Fruit fly (Drosophila melanogaster) whole organism, embryonic: ENCODE data around the gene CG42841.
A peak's percentile ranks its signal among the peaks of the same experiment; 100 is the strongest.

Experiments used
- Adf1 ChIP-seq: fragments of 200-800 bp; sonication (Bioruptor generic); IDR thresholded peaks from 2 replicates; pipeline ENCODE4 v1.3.6; 2022; ENCODE audit warnings: missing biosample characterization, missing genetic modification characterization
- Atf6 ChIP-seq: fragments of 200-800 bp; sonication (Bioruptor generic); IDR thresholded peaks from 2 replicates; pipeline ENCODE4 v1.3.6; 2022; ENCODE audit warnings: missing biosample characterization, missing genetic modification characterization
- Bgb ChIP-seq: fragments of 200-800 bp; sonication (Bioruptor generic); IDR thresholded peaks from 2 replicates; pipeline ENCODE4 v1.3.6; 2022; ENCODE audit warnings: missing biosample characterization, missing genetic modification characterization; ENCODE audit not compliant: partially characterized antibody
- CG1024 ChIP-seq: fragments of 200-800 bp; sonication (Bioruptor generic); IDR thresholded peaks from 2 replicates; pipeline ENCODE4 v1.3.6; 2022; ENCODE audit warnings: missing biosample characterization, missing genetic modification characterization
- CG10462 ChIP-seq: fragments of 200-800 bp; sonication (Bioruptor generic); optimal IDR thresholded peaks from 2 replicates; lab custom pipeline; 2016; ENCODE audit warnings: missing biosample characterization, missing genetic modification characterization
- CG10654 ChIP-seq: fragments of 200-800 bp; sonication (Bioruptor generic); optimal IDR thresholded peaks from 2 replicates; lab custom pipeline; 2016; ENCODE audit warnings: missing biosample characterization, missing genetic modification characterization
- CG12659 ChIP-seq: fragments of 200-800 bp; sonication (Bioruptor generic); optimal IDR thresholded peaks from 3 replicates; lab custom pipeline; 2017; ENCODE audit warnings: mild to moderate bottlenecking, missing biosample characterization, missing genetic modification reagents, missing genetic modification characterization
- CG12744 ChIP-seq: fragments of 200-800 bp; sonication (Bioruptor generic); optimal IDR thresholded peaks from 2 replicates; lab custom pipeline; 2016; ENCODE audit warnings: missing biosample characterization, missing genetic modification characterization
- CG13775 ChIP-seq: fragments of 200-800 bp; sonication (Bioruptor generic); optimal IDR thresholded peaks from 3 replicates; lab custom pipeline; 2017; ENCODE audit warnings: missing biosample characterization, mild to moderate bottlenecking, missing genetic modification characterization
- CG14860 ChIP-seq: fragments of 200-800 bp; sonication (Bioruptor generic); IDR thresholded peaks from 3 replicates; pipeline ENCODE4 v1.3.6; 2022; ENCODE audit warnings: missing biosample characterization, missing genetic modification characterization; ENCODE audit not compliant: partially characterized antibody
- CG1603 ChIP-seq: fragments of 200-800 bp; sonication (Bioruptor generic); optimal IDR thresholded peaks from 2 replicates; lab custom pipeline; 2019; ENCODE audit warnings: missing biosample characterization, mild to moderate bottlenecking, missing genetic modification characterization, moderate library complexity
- CG16779 ChIP-seq: fragments of 200-800 bp; sonication (Bioruptor generic); IDR thresholded peaks from 2 replicates; pipeline ENCODE4 v1.3.6; 2022; ENCODE audit warnings: missing biosample characterization, missing genetic modification characterization
- CG16815 ChIP-seq: fragments of 200-800 bp; sonication (Bioruptor generic); optimal IDR thresholded peaks from 3 replicates; lab custom pipeline; 2017; ENCODE audit warnings: missing biosample characterization, mild to moderate bottlenecking, missing genetic modification characterization
- CG18011 ChIP-seq: fragments of 200-800 bp; sonication (Bioruptor generic); optimal IDR thresholded peaks from 2 replicates; lab custom pipeline; 2017; ENCODE audit warnings: missing biosample characterization, missing genetic modification characterization, mild to moderate bottlenecking, moderate library complexity, missing genotype
- CG2120 ChIP-seq: fragments of 200-800 bp; sonication (Bioruptor generic); optimal IDR thresholded peaks from 3 replicates; lab custom pipeline; 2016; ENCODE audit warnings: missing biosample characterization, missing genetic modification characterization
- CG2199 ChIP-seq: fragments of 200-800 bp; sonication (Bioruptor generic); IDR thresholded peaks from 3 replicates; pipeline ENCODE4 v1.3.6; 2022; ENCODE audit warnings: missing biosample characterization, missing genetic modification characterization
- CG31365 ChIP-seq: fragments of 200-800 bp; sonication (Bioruptor generic); optimal IDR thresholded peaks from 2 replicates; lab custom pipeline; 2018; ENCODE audit warnings: missing biosample characterization, mild to moderate bottlenecking, missing genetic modification characterization
- CG3407 ChIP-seq: fragments of 200-800 bp; sonication (Bioruptor generic); optimal IDR thresholded peaks from 2 replicates; lab custom pipeline; 2018; ENCODE audit warnings: missing biosample characterization, mild to moderate bottlenecking, missing genetic modification characterization
- CG34224 ChIP-seq: fragments of 200-800 bp; sonication (Bioruptor generic); IDR thresholded peaks from 3 replicates; pipeline ENCODE4 v1.3.6; 2022; ENCODE audit warnings: missing biosample characterization, missing genetic modification characterization; ENCODE audit not compliant: partially characterized antibody
- CG5180 ChIP-seq: fragments of 200-800 bp; sonication (Bioruptor generic); optimal IDR thresholded peaks from 3 replicates; lab custom pipeline; 2017; ENCODE audit warnings: missing biosample characterization, missing genetic modification characterization, mild to moderate bottlenecking, moderate library complexity, missing genetic modification reagents
- CG8944 ChIP-seq: fragments of 200-800 bp; sonication (Bioruptor generic); optimal IDR thresholded peaks from 3 replicates; lab custom pipeline; 2016; ENCODE audit warnings: missing biosample characterization, missing genetic modification characterization
- CG9437 ChIP-seq: fragments of 200-800 bp; sonication (Bioruptor generic); optimal IDR thresholded peaks from 2 replicates; lab custom pipeline; 2018; ENCODE audit warnings: missing biosample characterization, mild to moderate bottlenecking, missing genetic modification characterization
- CG9797 ChIP-seq: fragments of 200-800 bp; sonication (Bioruptor generic); optimal IDR thresholded peaks from 3 replicates; lab custom pipeline; 2018; ENCODE audit warnings: missing biosample characterization, mild to moderate bottlenecking, missing genetic modification characterization
- CkIIα-i1 ChIP-seq: fragments of 200-800 bp; sonication (Bioruptor generic); IDR thresholded peaks from 2 replicates; pipeline ENCODE4 v1.3.6; 2022; ENCODE audit warnings: missing biosample characterization, missing genetic modification characterization
- Deaf1 ChIP-seq: fragments of 200-800 bp; optimal IDR thresholded peaks from 3 replicates; lab custom pipeline; 2019; ENCODE audit warnings: missing biosample characterization, mild to moderate bottlenecking, missing genetic modification characterization, moderate library complexity
- Drgx ChIP-seq: fragments of 200-800 bp; sonication (Bioruptor generic); IDR thresholded peaks from 2 replicates; pipeline ENCODE4 v1.3.6; 2022; ENCODE audit warnings: missing biosample characterization, missing genetic modification characterization
- Eip74EF ChIP-seq, 2 experiments: fragments of 200-800 bp in 1 of 2; fragments of >200 bp in 1 of 2; sonication (Bioruptor generic) in 1 of 2; optimal IDR thresholded peaks; 2 replicates each; lab custom pipeline; 2017 to 2019; ENCODE audit warnings: missing biosample characterization in 2 of 2, missing genetic modification characterization in 2 of 2, mild to moderate bottlenecking in 1 of 2, moderate library complexity in 1 of 2
- Ets65A ChIP-seq: fragments of 200-800 bp; sonication (Bioruptor generic); peaks from one replicate; lab custom pipeline; 2016; ENCODE audit warnings: missing biosample characterization, missing genetic modification characterization
- Gug ChIP-seq: fragments of 200-800 bp; sonication (Bioruptor generic); IDR thresholded peaks from 4 replicates; pipeline ENCODE4 v1.3.6; 2022; ENCODE audit warnings: missing biosample characterization, missing genetic modification characterization
- Max ChIP-seq: fragments of 200-800 bp; sonication (Bioruptor generic); optimal IDR thresholded peaks from 2 replicates; lab custom pipeline; 2016; ENCODE audit warnings: missing biosample characterization, mild to moderate bottlenecking, missing genetic modification characterization
- Meics ChIP-seq: fragments of 200-800 bp; sonication (Bioruptor generic); optimal IDR thresholded peaks from 2 replicates; lab custom pipeline; 2017; ENCODE audit warnings: missing biosample characterization, mild to moderate bottlenecking, missing genetic modification characterization
- NFAT ChIP-seq: fragments of 200-800 bp; sonication (Bioruptor generic); IDR thresholded peaks from 2 replicates; pipeline ENCODE4 v1.3.6; 2022; ENCODE audit warnings: missing biosample characterization, missing genetic modification characterization
- Pdp1 ChIP-seq, 2 experiments: fragments of 200-800 bp; sonication (Bioruptor generic); optimal IDR thresholded peaks; 3 replicates each; lab custom pipeline; 2016; ENCODE audit warnings: missing biosample characterization in 2 of 2, missing genetic modification characterization in 2 of 2, mild to moderate bottlenecking in 1 of 2, moderate library complexity in 1 of 2
- Poxn ChIP-seq: fragments of 200-800 bp; sonication (Bioruptor generic); IDR thresholded peaks from 2 replicates; pipeline ENCODE4 v1.3.6; 2022; ENCODE audit warnings: missing biosample characterization, missing genetic modification characterization
- Ptx1 ChIP-seq: fragments of 200-800 bp; sonication (Bioruptor generic); IDR thresholded peaks from 2 replicates; pipeline ENCODE4 v1.3.6; 2022; ENCODE audit warnings: missing biosample characterization, missing genetic modification characterization
- Ravus ChIP-seq: fragments of 200-800 bp; sonication (Bioruptor generic); IDR thresholded peaks from 2 replicates; pipeline ENCODE4 v1.3.6; 2022; ENCODE audit warnings: missing biosample characterization, missing genetic modification characterization
- Trl ChIP-seq, 3 experiments: fragments of >200 bp in 2 of 3; fragments of 200-800 bp in 1 of 3; sonication (Bioruptor generic) in 1 of 3; optimal IDR thresholded peaks; 2 replicates in 1 of 3; 3 replicates in 2 of 3; lab custom pipeline; 2016 to 2017; ENCODE audit warnings: missing biosample characterization in 1 of 3, missing genetic modification characterization in 1 of 3
- chn ChIP-seq: fragments of 200-800 bp; sonication (Bioruptor generic); optimal IDR thresholded peaks from 2 replicates; lab custom pipeline; 2016; ENCODE audit warnings: missing biosample characterization, missing genetic modification characterization
- dimm ChIP-seq: fragments of 200-800 bp; sonication (Bioruptor generic); IDR thresholded peaks from 2 replicates; pipeline ENCODE4 v1.3.6; 2022; ENCODE audit warnings: missing biosample characterization, missing genetic modification characterization
- en ChIP-seq: fragments of 200-800 bp; sonication (Bioruptor generic); optimal IDR thresholded peaks from 2 replicates; lab custom pipeline; 2016; ENCODE audit warnings: missing biosample characterization, missing genetic modification characterization
- grau ChIP-seq: fragments of 200-800 bp; optimal IDR thresholded peaks from 3 replicates; lab custom pipeline; 2019; ENCODE audit warnings: missing biosample characterization, mild to moderate bottlenecking, missing genetic modification characterization, moderate library complexity
- h ChIP-seq: fragments of >200 bp; optimal IDR thresholded peaks from 2 replicates; lab custom pipeline; 2017
- ind ChIP-seq: fragments of 200-800 bp; sonication (Bioruptor generic); optimal IDR thresholded peaks from 3 replicates; lab custom pipeline; 2016; ENCODE audit warnings: missing biosample characterization, missing genetic modification characterization
- lab ChIP-seq: fragments of 200-800 bp; sonication (Bioruptor generic); optimal IDR thresholded peaks from 3 replicates; lab custom pipeline; 2017; ENCODE audit warnings: missing biosample characterization, missing genetic modification characterization, mild to moderate bottlenecking, moderate library complexity, missing genetic modification reagents
- mam ChIP-seq: fragments of 200-800 bp; sonication (Bioruptor generic); optimal IDR thresholded peaks from 3 replicates; lab custom pipeline; 2016; ENCODE audit warnings: missing biosample characterization, missing genetic modification characterization
- nerfin-1 ChIP-seq: fragments of 200-800 bp; sonication (Bioruptor generic); optimal IDR thresholded peaks from 3 replicates; lab custom pipeline; 2019; ENCODE audit warnings: missing biosample characterization, mild to moderate bottlenecking, missing genetic modification characterization, moderate library complexity
- pb ChIP-seq: fragments of 200-800 bp; sonication (Bioruptor generic); optimal IDR thresholded peaks from 3 replicates; lab custom pipeline; 2016; ENCODE audit warnings: missing biosample characterization, missing genetic modification characterization
- phol ChIP-seq: fragments of 200-800 bp; sonication (Bioruptor generic); optimal IDR thresholded peaks from 3 replicates; lab custom pipeline; 2018; ENCODE audit warnings: missing biosample characterization, mild to moderate bottlenecking, missing genetic modification characterization, moderate library complexity
- ro ChIP-seq: fragments of 200-800 bp; sonication (Bioruptor generic); IDR thresholded peaks from 2 replicates; pipeline ENCODE4 v1.3.6; 2022; ENCODE audit warnings: missing biosample characterization, missing genetic modification characterization
- stc ChIP-seq: fragments of 200-800 bp; sonication (Bioruptor generic); IDR thresholded peaks from 2 replicates; pipeline ENCODE4 v1.3.6; 2022; ENCODE audit warnings: missing biosample characterization, missing genetic modification characterization
- tna ChIP-seq: fragments of 200-800 bp; sonication (Bioruptor generic); IDR thresholded peaks from 2 replicates; pipeline ENCODE4 v1.3.6; 2022; ENCODE audit warnings: missing biosample characterization, missing genetic modification characterization; ENCODE audit not compliant: partially characterized antibody

Gene CG42841

DNA sequence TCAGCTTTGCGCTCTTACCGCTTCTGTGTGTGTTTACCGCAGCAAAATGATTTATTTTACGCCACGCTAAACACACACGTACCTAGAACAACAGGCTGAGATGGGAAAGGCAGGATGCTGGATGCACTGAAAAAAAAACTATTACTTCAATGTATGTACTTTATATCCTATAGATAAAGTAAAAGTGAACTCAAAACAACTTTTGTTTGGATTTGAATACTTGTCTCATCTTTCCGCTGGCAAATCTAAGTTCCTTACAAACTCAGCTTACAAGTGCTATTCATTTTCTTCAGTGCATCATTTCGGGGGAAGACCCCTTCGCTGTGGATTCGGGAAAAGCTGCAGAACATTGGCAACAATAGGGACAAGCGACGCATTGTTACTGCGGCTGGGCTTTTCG is 28.7 kb downstream of the CG42841 start (continued):
- no peak for TF ChIP-seq nerfin-1
- TF ChIP-seq grau (tag; lab: Kevin White, UChicago) = peak; percentile 12
- no peak for TF ChIP-seq CG31365 (tag; lab: Kevin White, UChicago)
- TF ChIP-seq Atf6 (GFP tag; lab: Robert Waterston, UW) = 0 out of 2 replicates have a peak, but pooled peaks have one; percentile 34
- no peak for TF ChIP-seq pb (GFP tag; lab: Kevin White, UChicago)
- TF ChIP-seq CG3407 = no peak
- TF ChIP-seq CG9437 = no peak
- peak; percentile 45 for TF ChIP-seq Meics (GFP tag; lab: Kevin White, UChicago)
- peak; percentile 36 for TF ChIP-seq lab
- TF ChIP-seq tna (GFP tag; lab: Robert Waterston, UW) = no peak
- TF ChIP-seq Trl (optimal IDR thresholded peaks at IDR 0.05; lab: Kevin White, UChicago) = no peak
- no peak for TF ChIP-seq Trl (GFP tag; optimal IDR thresholded peaks at IDR 0.05; lab: Kevin White, UChicago)
- peak; percentile 8 for TF ChIP-seq CG1603 (tag; lab: Kevin White, UChicago)
- no peak for TF ChIP-seq CG12659 (GFP tag; lab: Kevin White, UChicago)
- no peak for TF ChIP-seq CG16779
- TF ChIP-seq CkIIα-i1 (GFP tag; lab: Robert Waterston, UW) = no peak
- TF ChIP-seq CG16815 (GFP tag; lab: Kevin White, UChicago) = no peak
- no peak for TF ChIP-seq CG2199 (GFP tag; lab: Robert Waterston, UW)
- peak; percentile 52 for TF ChIP-seq Ptx1
- no peak for TF ChIP-seq CG10462 (GFP tag; lab: Kevin White, UChicago)
- no peak for TF ChIP-seq Adf1
- no peak for TF ChIP-seq CG14860 (GFP tag; lab: Robert Waterston, UW)
- no peak for TF ChIP-seq NFAT
- no peak for TF ChIP-seq en
- no peak for TF ChIP-seq Max (GFP tag; lab: Kevin White, UChicago)
- no peak for TF ChIP-seq Drgx
- TF ChIP-seq Ravus (GFP tag; lab: Robert Waterston, UW) = no peak
- no peak for TF ChIP-seq CG18011 (GFP tag; lab: Kevin White, UChicago)
- TF ChIP-seq mam (GFP tag; lab: Kevin White, UChicago) = no peak
- TF ChIP-seq CG8944 (GFP tag; lab: Kevin White, UChicago) = no peak
- no peak for TF ChIP-seq Pdp1 (GFP tag; optimal IDR thresholded peaks at IDR 0.05; lab: Kevin White, UChicago)
- TF ChIP-seq CG9797 (GFP tag; lab: Kevin White, UChicago) = no peak
- no peak for TF ChIP-seq CG12744
- no peak for TF ChIP-seq CG10654 (GFP tag; lab: Kevin White, UChicago)
- no peak for TF ChIP-seq h (lab: Kevin White, UChicago)
- no peak for TF ChIP-seq stc (GFP tag; lab: Robert Waterston, UW)
- TF ChIP-seq phol (tag; lab: Kevin White, UChicago) = no peak
- TF ChIP-seq Poxn = no peak
- no peak for TF ChIP-seq Bgb (GFP tag; lab: Robert Waterston, UW)
- TF ChIP-seq chn (GFP tag; lab: Kevin White, UChicago) = no peak
- TF ChIP-seq Eip74EF (GFP tag; optimal IDR thresholded peaks at IDR 0.05; lab: Kevin White, UChicago) = no peak
- no peak for TF ChIP-seq CG1024
- TF ChIP-seq CG2120 = peak; percentile 55
- no peak for TF ChIP-seq CG13775 (GFP tag; lab: Kevin White, UChicago)
- no peak for TF ChIP-seq ind
- 0 out of 4 replicates have a peak, but pooled peaks have one; percentile 4 for TF ChIP-seq Gug (GFP tag; lab: Robert Waterston, UW)
- no peak for TF ChIP-seq CG5180 (GFP tag; lab: Kevin White, UChicago)
- TF ChIP-seq Ets65A = peak; percentile 91
- TF ChIP-seq Deaf1 (tag; lab: Kevin White, UChicago) = peak; percentile 22
- TF ChIP-seq ro = no peak
- no peak for TF ChIP-seq dimm (GFP tag; lab: Robert Waterston, UW)
- no peak for TF ChIP-seq CG34224 (GFP tag; lab: Robert Waterston, UW)
